Fruit fly (Drosophila melanogaster): ENCODE data around the gene CG8565.

CG8565 gene

DNA sequence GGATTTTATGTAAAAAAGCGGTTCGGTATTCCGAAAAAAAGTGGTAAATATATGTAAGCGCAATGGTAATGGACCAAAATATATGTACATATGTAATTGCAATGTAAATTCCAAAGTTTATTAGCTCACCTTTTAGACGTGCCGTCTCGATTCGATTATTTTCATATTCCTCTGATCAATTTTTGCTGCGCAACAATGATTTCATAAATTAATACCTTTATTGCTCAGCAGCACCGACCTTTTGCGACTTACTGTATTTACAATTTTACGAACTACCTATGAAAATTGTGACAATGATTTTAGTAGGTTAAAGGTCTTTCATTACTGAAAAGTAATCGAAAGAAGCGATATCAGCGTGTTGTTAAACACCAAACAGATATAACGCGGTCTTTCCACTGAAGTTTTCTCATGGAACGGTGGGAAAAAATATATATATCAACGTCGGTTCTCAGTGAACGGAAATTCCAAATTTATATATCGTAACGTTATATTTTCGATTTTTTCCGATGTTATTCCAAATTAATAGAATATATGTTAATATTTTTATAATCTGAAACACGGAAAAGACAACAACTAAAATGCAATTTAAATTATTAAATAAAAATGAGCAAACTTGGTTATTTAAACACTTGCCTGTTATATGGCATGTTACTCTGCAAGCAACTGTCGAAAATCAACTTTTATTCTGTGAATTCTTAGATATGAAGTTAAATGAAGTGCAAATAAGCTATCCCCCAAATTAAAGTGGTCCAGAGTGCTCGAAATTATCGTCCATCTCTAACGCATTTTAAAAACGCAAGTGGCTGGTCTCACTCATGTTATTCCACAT, 52.4 kb downstream of the CG8565 start, which contains the start of the genes MSBP and CG15916:
MSBP (minus strand) TSS at position 330 of the 829 bp plus-strand sequence.
CG15916 (plus strand) TSS at position 810 of the 829 bp plus-strand sequence.
- no peak for TF ChIP-seq cnc (optimal IDR thresholded peaks at IDR 0.05)
- TF ChIP-seq tj (GFP tag; optimal IDR thresholded peaks at IDR 0.05): peak; percentile 22
- TF ChIP-seq cic (GFP tag; optimal IDR thresholded peaks at IDR 0.05): no peak
- peak; percentile 16 for TF ChIP-seq CG11617 (GFP tag; optimal IDR thresholded peaks at IDR 0.05)
- peak; percentile 31 for TF ChIP-seq CG1620 (GFP tag; optimal IDR thresholded peaks at IDR 0.05)
- no peak for TF ChIP-seq CG33017 (tag; optimal IDR thresholded peaks at IDR 0.05)
- TF ChIP-seq Mnt (GFP tag; optimal IDR thresholded peaks at IDR 0.05): peak; percentile 14
- no peak for TF ChIP-seq Crg-1 (GFP tag; optimal IDR thresholded peaks at IDR 0.05)
- no peak for TF ChIP-seq Clk (GFP tag; optimal IDR thresholded peaks at IDR 0.05)
- TF ChIP-seq CG7045 (GFP tag; optimal IDR thresholded peaks at IDR 0.05): no peak
- peak; percentile 56 for TF ChIP-seq ovo (GFP tag; optimal IDR thresholded peaks at IDR 0.05)
- no peak for TF ChIP-seq pad (GFP tag; optimal IDR thresholded peaks at IDR 0.05)
- peak; percentile 13 for TF ChIP-seq CG7101 (tag; optimal IDR thresholded peaks at IDR 0.05)
- TF ChIP-seq CG12768 (GFP tag; optimal IDR thresholded peaks at IDR 0.05): no peak
- TF ChIP-seq CG14711 (tag; optimal IDR thresholded peaks at IDR 0.05): peak; percentile 3
- TF ChIP-seq bab1 (GFP tag; optimal IDR thresholded peaks at IDR 0.05): no peak
- TF ChIP-seq Hr96 (GFP tag; optimal IDR thresholded peaks at IDR 0.05): no peak
- TF ChIP-seq kay (GFP tag; ENCODE audit: borderline replicate concordance): no peak
- TF ChIP-seq CG5204 (GFP tag; optimal IDR thresholded peaks at IDR 0.05): no peak
- peak; percentile 27 for TF ChIP-seq toe (GFP tag; optimal IDR thresholded peaks at IDR 0.05)
